Worm (Caenorhabditis elegans) whole organism, L1 larva: Measurements from ENCODE around the gene rgs-5.

ENCODE experiments used
- ceh-63 ChIP-seq: fragments of 200-800 bp; sonication (Bioruptor generic); optimal IDR thresholded peaks from 2 replicates; lab custom pipeline; 2018; ENCODE audit warnings: mild to moderate bottlenecking, missing genetic modification characterization, missing compliant biosample characterization
- ceh-90 ChIP-seq: sonication (generic microtip); optimal IDR thresholded peaks from 2 replicates; lab custom pipeline; 2016; ENCODE audit warnings: missing genetic modification characterization, missing compliant biosample characterization
- fos-1 ChIP-seq: fragments of 150-350 bp; optimal IDR thresholded peaks from 2 replicates; lab custom pipeline; 2014; ENCODE audit warnings: missing biosample characterization, missing genetic modification characterization
- hpl-2 ChIP-seq: fragments of 150-350 bp; optimal IDR thresholded peaks from 2 replicates; lab custom pipeline; 2014; ENCODE audit warnings: missing biosample characterization, missing genetic modification reagents, missing genetic modification characterization
- irx-1 ChIP-seq: sonication (generic microtip); optimal IDR thresholded peaks from 2 replicates; lab custom pipeline; 2016; ENCODE audit warnings: missing genetic modification characterization, missing compliant biosample characterization
- lin-39 ChIP-seq: fragments of 150-350 bp; optimal IDR thresholded peaks from 2 replicates; lab custom pipeline; 2014; ENCODE audit warnings: missing biosample characterization, missing genetic modification reagents, missing genetic modification characterization
- lsy-2 ChIP-seq, 2 experiments: fragments of 150-350 bp; optimal IDR thresholded peaks; 2 replicates each; lab custom pipeline; 2014; ENCODE audit warnings: missing biosample characterization in 2 of 2, missing genetic modification characterization in 2 of 2
- nhr-12 ChIP-seq: sonication (generic microtip); optimal IDR thresholded peaks from 2 replicates; lab custom pipeline; 2017; ENCODE audit warnings: missing biosample characterization, missing genetic modification characterization
- nhr-28 ChIP-seq: fragments of 150-350 bp; optimal IDR thresholded peaks from 2 replicates; lab custom pipeline; 2014; ENCODE audit warnings: missing biosample characterization, missing genetic modification characterization
- pqm-1 ChIP-seq: sonication (generic microtip); optimal IDR thresholded peaks from 3 replicates; lab custom pipeline; 2017; ENCODE audit warnings: missing biosample characterization, missing genetic modification characterization
- tbx-2 ChIP-seq: sonication (generic microtip); optimal IDR thresholded peaks from 2 replicates; lab custom pipeline; 2016; ENCODE audit warnings: missing genetic modification characterization, missing compliant biosample characterization
- vab-15 ChIP-seq: sonication (generic microtip); optimal IDR thresholded peaks from 2 replicates; lab custom pipeline; 2017; ENCODE audit warnings: missing genotype, mild to moderate bottlenecking, missing genetic modification characterization, missing compliant biosample characterization
- ztf-11 ChIP-seq, 2 experiments: sonication (generic microtip); optimal IDR thresholded peaks; 2 replicates each; lab custom pipeline; 2016 to 2017; ENCODE audit warnings: missing genetic modification characterization in 2 of 2, missing biosample characterization in 1 of 2, missing compliant biosample characterization in 1 of 2

- TF ChIP-seq ztf-11 (tag; optimal IDR thresholded peaks at IDR 0.05; lab: Kevin White, UChicago) (no peak), ceh-63 (GFP tag; lab: Kevin White, UChicago) (no peak), irx-1 (no peak), fos-1 (no peak), ceh-90 (tag; lab: Kevin White, UChicago) (no peak), pqm-1 (tag; lab: Kevin White, UChicago) (no peak), hpl-2 (no peak), tbx-2 (no peak), nhr-28 (tag; lab: Kevin White, UChicago) (no peak), lin-39 (tag; lab: Kevin White, UChicago) (no peak), lsy-2 (tag; optimal IDR thresholded peaks at IDR 0.05; lab: Kevin White, UChicago) (no peak), vab-15 (tag; lab: Kevin White, UChicago) (no peak), nhr-12 (no peak)
These were observed 14.4 kb upstream of the rgs-5 start, which contains the start of gene rcan-1 for ce11 chrIII:5683998-5684397.
